Fruit fly (Drosophila melanogaster) whole organism, prepupa: Measurements from ENCODE around the gene CG14024.
A peak's percentile ranks its signal among the peaks of the same experiment; 100 is the strongest.

ENCODE experiments used
- CG10631 ChIP-seq: fragments of 200-800 bp; sonication (Bioruptor generic); optimal IDR thresholded peaks from 2 replicates; lab custom pipeline; 2016; ENCODE audit warnings: missing biosample characterization, missing genetic modification characterization
- CG10669 ChIP-seq: fragments of 200-800 bp; sonication (Bioruptor generic); optimal IDR thresholded peaks from 3 replicates; lab custom pipeline; 2018; ENCODE audit warnings: missing biosample characterization, mild to moderate bottlenecking, missing genetic modification characterization, moderate library complexity
- CG11294 ChIP-seq: fragments of 200-800 bp; sonication (Bioruptor generic); IDR thresholded peaks from 2 replicates; pipeline ENCODE4 v1.3.6; 2022; ENCODE audit warnings: missing biosample characterization, missing genetic modification characterization
- CG11762 ChIP-seq: fragments of 200-800 bp; sonication (Bioruptor generic); optimal IDR thresholded peaks from 3 replicates; lab custom pipeline; 2016; ENCODE audit warnings: missing biosample characterization, missing genetic modification characterization; ENCODE audit not compliant: insufficient read depth
- CG11902 ChIP-seq: fragments of 200-800 bp; sonication (Bioruptor generic); optimal IDR thresholded peaks from 3 replicates; lab custom pipeline; 2016; ENCODE audit warnings: missing biosample characterization, missing genetic modification characterization
- CG16779 ChIP-seq: fragments of 200-800 bp; sonication (Bioruptor generic); optimal IDR thresholded peaks from 3 replicates; lab custom pipeline; 2017; ENCODE audit warnings: missing biosample characterization, mild to moderate bottlenecking, missing genetic modification characterization
- CG3032 ChIP-seq: fragments of 200-800 bp; optimal IDR thresholded peaks from 2 replicates; lab custom pipeline; 2019; ENCODE audit warnings: missing biosample characterization, mild to moderate bottlenecking, missing genetic modification characterization, moderate library complexity
- CG32006 ChIP-seq: fragments of 200-800 bp; sonication (Bioruptor generic); optimal IDR thresholded peaks from 3 replicates; lab custom pipeline; 2017; ENCODE audit warnings: missing biosample characterization, mild to moderate bottlenecking, missing genetic modification characterization
- CG34406 ChIP-seq: fragments of 200-800 bp; sonication (Bioruptor generic); optimal IDR thresholded peaks from 3 replicates; lab custom pipeline; 2016; ENCODE audit warnings: missing biosample characterization, missing genetic modification characterization
- CG4318 ChIP-seq: fragments of 200-800 bp; sonication (Bioruptor generic); optimal IDR thresholded peaks from 3 replicates; lab custom pipeline; 2017; ENCODE audit warnings: missing biosample characterization, mild to moderate bottlenecking, missing genetic modification characterization
- CG6163 ChIP-seq: fragments of 200-800 bp; sonication (Bioruptor generic); IDR thresholded peaks from 3 replicates; pipeline ENCODE4 v1.3.6; 2022; ENCODE audit warnings: missing biosample characterization, missing genetic modification characterization
- CG6792 ChIP-seq: fragments of 200-800 bp; sonication (Bioruptor generic); optimal IDR thresholded peaks from 3 replicates; lab custom pipeline; 2016; ENCODE audit warnings: missing biosample characterization, missing genetic modification characterization
- CG6808 ChIP-seq: fragments of 200-800 bp; sonication (Bioruptor generic); optimal IDR thresholded peaks from 3 replicates; lab custom pipeline; 2017; ENCODE audit warnings: missing biosample characterization, missing genetic modification characterization, mild to moderate bottlenecking, moderate library complexity, missing genetic modification reagents
- CG6854 ChIP-seq: fragments of 200-800 bp; sonication (Bioruptor generic); optimal IDR thresholded peaks from 2 replicates; lab custom pipeline; 2017; ENCODE audit warnings: missing biosample characterization, mild to moderate bottlenecking, missing genetic modification characterization
- CG8319 ChIP-seq: fragments of 200-800 bp; sonication (Bioruptor generic); optimal IDR thresholded peaks from 3 replicates; lab custom pipeline; 2016; ENCODE audit warnings: missing biosample characterization, missing genetic modification characterization
- CG9139 ChIP-seq: fragments of 200-800 bp; sonication (Bioruptor generic); optimal IDR thresholded peaks from 3 replicates; lab custom pipeline; 2017; ENCODE audit warnings: missing biosample characterization, mild to moderate bottlenecking, missing genetic modification characterization
- Eip75B ChIP-seq: fragments of 200-800 bp; sonication (Bioruptor generic); optimal IDR thresholded peaks from 3 replicates; lab custom pipeline; 2016; ENCODE audit warnings: missing biosample characterization, missing genetic modification characterization
- Eip93F ChIP-seq: fragments of 200-800 bp; sonication (Bioruptor generic); optimal IDR thresholded peaks from 2 replicates; lab custom pipeline; 2016; ENCODE audit warnings: missing biosample characterization, mild to moderate bottlenecking, missing genetic modification characterization
- Gug ChIP-seq: fragments of 200-800 bp; sonication (Bioruptor generic); IDR thresholded peaks from 2 replicates; pipeline ENCODE4 v1.3.6; 2022; ENCODE audit warnings: missing biosample characterization, missing genetic modification characterization
- Hr38 ChIP-seq: sonication (Bioruptor generic); optimal IDR thresholded peaks from 2 replicates; lab custom pipeline; 2016; ENCODE audit warnings: missing biosample characterization, missing genetic modification characterization
- Hr39 ChIP-seq: fragments of 200-800 bp; sonication (Bioruptor generic); optimal IDR thresholded peaks from 2 replicates; lab custom pipeline; 2016; ENCODE audit warnings: missing biosample characterization, missing genetic modification characterization
- Hr4 ChIP-seq: fragments of 200-800 bp; sonication (Bioruptor generic); optimal IDR thresholded peaks from 3 replicates; lab custom pipeline; 2016; ENCODE audit warnings: missing biosample characterization, missing genetic modification characterization
- OdsH ChIP-seq: fragments of 200-800 bp; sonication (Bioruptor generic); optimal IDR thresholded peaks from 3 replicates; lab custom pipeline; 2016; ENCODE audit warnings: missing biosample characterization, missing genetic modification characterization
- Sox102F ChIP-seq: fragments of 200-800 bp; sonication (Bioruptor generic); optimal IDR thresholded peaks from 2 replicates; lab custom pipeline; 2016; ENCODE audit warnings: missing biosample characterization, mild to moderate bottlenecking, missing genetic modification characterization
- Sox15 ChIP-seq: fragments of 200-800 bp; sonication (Bioruptor generic); optimal IDR thresholded peaks from 3 replicates; lab custom pipeline; 2016; ENCODE audit warnings: missing biosample characterization, missing genetic modification characterization
- acj6 ChIP-seq: fragments of 200-800 bp; sonication (Bioruptor generic); optimal IDR thresholded peaks from 3 replicates; lab custom pipeline; 2016; ENCODE audit warnings: missing biosample characterization, missing genetic modification characterization
- cyc ChIP-seq: fragments of 200-800 bp; sonication (Bioruptor generic); optimal IDR thresholded peaks from 3 replicates; lab custom pipeline; 2016; ENCODE audit warnings: missing biosample characterization, missing genetic modification characterization
- dsx ChIP-seq: fragments of 200-800 bp; optimal IDR thresholded peaks from 3 replicates; lab custom pipeline; 2019; ENCODE audit warnings: missing biosample characterization, mild to moderate bottlenecking, missing genetic modification characterization, moderate library complexity; ENCODE audit not compliant: poor library complexity, severe bottlenecking
- eg ChIP-seq: fragments of 200-800 bp; sonication (Bioruptor generic); IDR thresholded peaks from 3 replicates; pipeline ENCODE4 v1.3.6; 2022; ENCODE audit warnings: missing biosample characterization, missing genetic modification characterization
- fkh ChIP-seq: fragments of 200-800 bp; sonication (Bioruptor generic); optimal IDR thresholded peaks from 3 replicates; lab custom pipeline; 2017; ENCODE audit warnings: missing biosample characterization, mild to moderate bottlenecking, missing genetic modification characterization, moderate library complexity
- lz ChIP-seq: fragments of 200-800 bp; sonication (Bioruptor generic); optimal IDR thresholded peaks from 3 replicates; lab custom pipeline; 2016; ENCODE audit warnings: missing biosample characterization, missing genetic modification characterization
- pdm3 ChIP-seq: fragments of 200-800 bp; sonication (Bioruptor generic); optimal IDR thresholded peaks from 3 replicates; lab custom pipeline; 2016; ENCODE audit warnings: missing biosample characterization, missing genetic modification characterization
- salr ChIP-seq, 2 experiments: fragments of 200-800 bp; sonication (Bioruptor generic); optimal IDR thresholded peaks; 3 replicates each; lab custom pipeline; 2016 to 2018; ENCODE audit warnings: missing biosample characterization in 2 of 2, missing genetic modification characterization in 2 of 2, mild to moderate bottlenecking in 1 of 2
- spab ChIP-seq: fragments of 200-800 bp; sonication (Bioruptor generic); optimal IDR thresholded peaks from 2 replicates; lab custom pipeline; 2017; ENCODE audit warnings: missing biosample characterization, mild to moderate bottlenecking, missing genetic modification characterization, missing genetic modification reagents
- ss ChIP-seq, 2 experiments: fragments of 200-800 bp; sonication (Bioruptor generic); optimal IDR thresholded peaks; 2 replicates in 1 of 2; 3 replicates in 1 of 2; lab custom pipeline; 2017 to 2018; ENCODE audit warnings: mild to moderate bottlenecking in 2 of 2, missing biosample characterization in 2 of 2, missing genetic modification characterization in 2 of 2, moderate library complexity in 1 of 2
- svp ChIP-seq: fragments of 200-800 bp; sonication (Bioruptor generic); peaks from one replicate; lab custom pipeline; 2016; ENCODE audit warnings: missing biosample characterization, missing genetic modification characterization
- vri ChIP-seq: fragments of 200-800 bp; sonication (Bioruptor generic); optimal IDR thresholded peaks from 3 replicates; lab custom pipeline; 2016; ENCODE audit warnings: missing biosample characterization, mild to moderate bottlenecking, missing genetic modification characterization

Gene CG14024

DNA sequence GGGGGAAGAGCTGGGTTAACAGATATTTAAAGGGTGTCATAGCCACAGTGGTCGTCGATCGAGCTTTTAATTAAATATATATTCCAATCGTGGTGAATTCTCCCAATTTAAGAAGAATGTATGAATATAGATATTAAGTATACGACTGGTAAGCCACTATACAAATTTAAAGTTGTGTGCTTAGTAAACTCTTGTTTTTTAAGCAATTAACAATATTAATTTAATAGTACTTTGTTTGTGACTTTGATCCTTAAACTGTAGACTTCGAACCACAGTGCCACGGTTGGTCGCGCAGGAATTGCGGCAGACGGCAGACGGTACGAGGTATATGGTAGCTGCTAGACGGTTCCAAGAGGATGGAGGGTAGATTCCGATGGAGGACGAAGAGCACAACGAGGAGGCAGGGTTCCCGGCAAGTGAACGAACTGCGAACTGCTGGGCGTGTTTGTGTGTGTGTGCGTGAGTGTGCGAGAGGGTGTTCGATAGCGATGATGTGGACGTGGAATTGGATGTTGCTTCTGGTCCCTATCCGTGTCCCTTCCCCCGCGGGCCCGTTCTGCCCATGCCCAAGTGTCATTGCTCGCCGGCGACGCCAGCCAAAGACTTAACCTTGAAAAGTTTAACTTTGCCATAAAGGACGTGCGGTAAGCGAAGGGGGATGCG is 27.0 kb downstream of the CG14024 start (continued):
- TF ChIP-seq Eip93F (no peak), dsx (GFP tag; lab: Kevin White, UChicago) (peak; percentile 95), OdsH (GFP tag; lab: Kevin White, UChicago) (peak; percentile 80), CG4318 (GFP tag; lab: Kevin White, UChicago) (no peak), Eip75B (GFP tag; lab: Kevin White, UChicago) (peak; percentile 89), fkh (GFP tag; lab: Kevin White, UChicago) (no peak), CG8319 (peak; percentile 77), CG34406 (peak; percentile 82), CG11902 (GFP tag; lab: Kevin White, UChicago) (peak; percentile 70), CG32006 (GFP tag; lab: Kevin White, UChicago) (peak; percentile 77), ss (GFP tag; optimal IDR thresholded peaks at IDR 0.05; lab: Kevin White, UChicago) (peak; percentile 97 to 98), Hr39 (GFP tag; lab: Kevin White, UChicago) (peak; percentile 57), CG6854 (GFP tag; lab: Kevin White, UChicago) (peak; percentile 77), Sox102F (GFP tag; lab: Kevin White, UChicago) (peak; percentile 79), eg (GFP tag; lab: Robert Waterston, UW) (no peak; the same call in 2 of the 3 replicates), CG6792 (peak; percentile 83), Hr38 (no peak)

- TF ChIP-seq svp (GFP tag; lab: Kevin White, UChicago) (peak; percentile 4), CG10669 (GFP tag; lab: Kevin White, UChicago) (no peak), CG32006 (GFP tag; lab: Kevin White, UChicago) (no peak), Sox15 (no peak), CG6163 (GFP tag; lab: Robert Waterston, UW) (0 out of 3 replicates have a peak, but pooled peaks have one; percentile 14)
Observed at dm6 chr2L:5286572-5286971, 28.1 kb downstream of the CG14024 start.

dm6 chr2L:5285860-5286259 is 28.8 kb downstream of the CG14024 start:
- TF ChIP-seq CG3032 (tag; lab: Kevin White, UChicago) (no peak), salr (GFP tag; optimal IDR thresholded peaks at IDR 0.05; lab: Kevin White, UChicago) (no peak), cyc (GFP tag; lab: Kevin White, UChicago) (no peak), CG16779 (tag; lab: Kevin White, UChicago) (no peak), svp (GFP tag; lab: Kevin White, UChicago) (no peak), CG11294 (GFP tag; lab: Robert Waterston, UW) (no peak), CG8319 (no peak), vri (GFP tag; lab: Kevin White, UChicago) (no peak), CG11762 (GFP tag; lab: Kevin White, UChicago) (no peak), CG6854 (GFP tag; lab: Kevin White, UChicago) (no peak), Gug (GFP tag; lab: Robert Waterston, UW) (no peak), Hr4 (GFP tag; lab: Kevin White, UChicago) (no peak), Hr39 (GFP tag; lab: Kevin White, UChicago) (no peak), spab (GFP tag; lab: Kevin White, UChicago) (no peak), pdm3 (GFP tag; lab: Kevin White, UChicago) (no peak), CG9139 (GFP tag; lab: Kevin White, UChicago) (no peak), CG10631 (GFP tag; lab: Kevin White, UChicago) (no peak), CG6808 (no peak), lz (no peak), acj6 (GFP tag; lab: Kevin White, UChicago) (no peak)
